Worm (Caenorhabditis elegans): Measurements from ENCODE around the gene ZK1248.4.

The ZK1248.4 gene

DNA sequence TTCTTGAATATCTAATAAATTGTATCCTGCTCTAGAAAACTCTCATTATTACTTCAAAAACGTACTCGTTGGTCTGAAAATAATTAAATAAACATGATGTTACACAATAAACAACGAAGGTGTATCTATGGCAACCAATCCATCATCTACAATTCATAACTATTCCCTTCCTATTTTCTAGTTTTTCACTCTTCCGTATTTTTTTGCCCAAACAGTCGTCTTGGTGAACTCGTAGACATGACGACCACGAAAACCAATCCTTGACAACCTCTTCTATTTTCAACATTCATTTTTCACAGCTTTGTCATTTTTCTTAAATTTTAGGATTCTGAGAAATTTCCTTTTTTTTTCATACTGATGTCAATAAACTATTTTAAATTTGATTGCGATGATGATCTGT lies 29.6 kb upstream of the ZK1248.4 start, which contains the start of gene K05F1.13:
K05F1.13 (plus strand) TSS at position 301 of the 400 bp plus-strand sequence.
- TF ChIP-seq ceh-19 (GFP tag; optimal IDR thresholded peaks at IDR 0.05), result no peak
- TF ChIP-seq ceh-34 (tag; optimal IDR thresholded peaks at IDR 0.05), result no peak
- no peak for TF ChIP-seq ceh-48 (tag; optimal IDR thresholded peaks at IDR 0.05)
- no peak for TF ChIP-seq elt-4 (tag; optimal IDR thresholded peaks at IDR 0.05)
- TF ChIP-seq sdc-2 (tag; optimal IDR thresholded peaks at IDR 0.05), result no peak
- TF ChIP-seq odd-2 (tag; optimal IDR thresholded peaks at IDR 0.05), result no peak
- TF ChIP-seq pros-1 (tag; optimal IDR thresholded peaks at IDR 0.05), result no peak
- TF ChIP-seq T23F11.4 (GFP tag; optimal IDR thresholded peaks at IDR 0.05), result no peak

DNA sequence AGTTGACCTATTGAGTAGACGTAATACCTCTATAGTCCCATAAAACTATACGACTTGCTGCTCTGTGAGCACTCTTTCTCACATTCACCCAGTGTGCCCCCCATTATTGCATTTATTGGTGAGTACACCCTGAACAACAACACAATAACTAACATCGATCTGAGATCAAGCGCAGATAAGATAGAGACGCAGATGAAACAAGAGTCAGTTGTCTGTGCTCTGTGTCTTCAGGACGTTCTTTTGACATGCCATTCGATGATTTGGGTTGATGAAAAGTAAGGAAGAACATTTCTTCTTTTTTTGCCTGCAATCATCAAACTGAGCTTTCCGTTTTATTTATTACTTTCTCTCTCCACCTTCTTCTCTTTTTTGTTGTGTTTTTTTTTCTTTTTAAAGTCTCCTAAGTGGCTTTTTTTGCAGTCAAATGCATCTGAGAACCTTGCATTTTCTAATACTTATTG lies 28.1 kb upstream of the ZK1248.4 start, which contains the start of gene lect-2:
lect-2 (plus strand) TSS at position 411 of the 461 bp plus-strand sequence.
- TF ChIP-seq unc-55 (GFP tag; optimal IDR thresholded peaks at IDR 0.05) (peak; percentile 35), ceh-30 (tag; optimal IDR thresholded peaks at IDR 0.05) (no peak)

DNA sequence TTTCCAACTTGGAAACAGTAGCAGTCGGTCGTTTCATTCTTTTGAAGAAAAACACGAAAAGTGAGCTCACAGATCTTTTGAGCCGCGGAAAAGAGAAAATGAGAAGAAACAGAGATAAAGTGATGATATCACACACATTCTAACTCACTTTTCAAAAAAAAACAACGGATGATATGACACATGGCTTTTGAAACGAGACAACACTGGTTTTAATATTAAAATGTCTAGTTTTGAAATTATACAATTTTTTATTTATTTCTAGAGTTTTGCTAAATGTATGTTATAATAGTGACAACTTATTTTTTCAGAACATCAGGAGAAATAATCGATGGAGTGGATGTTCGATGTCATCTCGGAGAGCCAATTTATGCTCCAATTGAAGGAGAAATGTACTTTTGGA lies 25.9 kb upstream of the ZK1248.4 start, which contains the start of gene K05F1.14:
K05F1.14 (minus strand) TSS at position 101 of the 400 bp plus-strand sequence.
- TF ChIP-seq nhr-232 (tag; optimal IDR thresholded peaks at IDR 0.05), result no peak
- TF ChIP-seq ama-1 (optimal IDR thresholded peaks at IDR 0.05), result no peak
- TF ChIP-seq T23F11.4 (GFP tag; optimal IDR thresholded peaks at IDR 0.05), result no peak
- no peak for TF ChIP-seq lin-11 (tag; optimal IDR thresholded peaks at IDR 0.05)
- TF ChIP-seq dve-1 (tag; optimal IDR thresholded peaks at IDR 0.05), result no peak
- no peak for TF ChIP-seq ceh-6 (GFP tag; optimal IDR thresholded peaks at IDR 0.05)
- TF ChIP-seq unc-42 (tag; optimal IDR thresholded peaks at IDR 0.05), result no peak
- TF ChIP-seq ceh-14 (tag; optimal IDR thresholded peaks at IDR 0.05), result no peak
- no peak for TF ChIP-seq C38D4.7 (GFP tag; optimal IDR thresholded peaks at IDR 0.05)
- no peak for TF ChIP-seq ceh-9 (tag; optimal IDR thresholded peaks at IDR 0.05)
- no peak for TF ChIP-seq eyg-1 (tag; optimal IDR thresholded peaks at IDR 0.05)
- TF ChIP-seq F13H6.1 (tag; optimal IDR thresholded peaks at IDR 0.05), result no peak
- TF ChIP-seq ahr-1 (tag; optimal IDR thresholded peaks at IDR 0.05), result no peak
- no peak for TF ChIP-seq pha-4 (tag; optimal IDR thresholded peaks at IDR 0.05)

- TF ChIP-seq pax-1 (tag; optimal IDR thresholded peaks at IDR 0.05) (no peak), ama-1 (optimal IDR thresholded peaks at IDR 0.05) (no peak), fkh-10 (GFP tag; optimal IDR thresholded peaks at IDR 0.05) (no peak), unc-86 (tag; optimal IDR thresholded peaks at IDR 0.05) (no peak), pha-4 (tag; optimal IDR thresholded peaks at IDR 0.05) (no peak), hlh-15 (tag; optimal IDR thresholded peaks at IDR 0.05) (no peak), mec-3 (tag; optimal IDR thresholded peaks at IDR 0.05; ENCODE audit: borderline replicate concordance) (no peak)
These were observed 24.2 kb upstream of the ZK1248.4 start, which contains the start of gene acdh-8 for ce11 chrII:5794195-5794594. acdh-8 (plus strand) TSS chrII:5794495.

- TF ChIP-seq pqm-1 (tag; optimal IDR thresholded peaks at IDR 0.05) (no peak), pha-2 (tag; optimal IDR thresholded peaks at IDR 0.05) (no peak)
These were observed 20.9 kb upstream of the ZK1248.4 start, which contains the start of the genes msp-63 and msp-142 for ce11 chrII:5797348-5797977. msp-63 (minus strand) TSS chrII:5797448. msp-142 (plus strand) TSS chrII:5797927.

- TF ChIP-seq hlh-6 (tag; optimal IDR thresholded peaks at IDR 0.05), result no peak
These were observed 18.8 kb upstream of the ZK1248.4 start, which contains the start of gene K05F1.8 for ce11 chrII:5799553-5799952. K05F1.8 (minus strand) TSS chrII:5799653.

Measured in whole organism, late embryonic.